Worm (Caenorhabditis elegans) whole organism, young adult: ENCODE data around the gene F07F6.8.
A peak's percentile ranks its signal among the peaks of the same experiment; 100 is the strongest.

Source experiments
- B0019.2 ChIP-seq: fragments of 200-800 bp; sonication (Bioruptor generic); conservative IDR thresholded peaks from 2 replicates; pipeline ENCODE4 v1.3.6; 2022; ENCODE audit warnings: missing genetic modification reagents, missing genetic modification characterization, missing compliant biosample characterization
- C17E4.6 ChIP-seq: fragments of 200-800 bp; sonication (Bioruptor generic); IDR thresholded peaks from 2 replicates; pipeline ENCODE4 v1.3.6; 2022; ENCODE audit warnings: missing genetic modification reagents, missing genetic modification characterization, missing compliant biosample characterization
- F10E7.11 ChIP-seq: sonication (generic microtip); optimal IDR thresholded peaks from 2 replicates; lab custom pipeline; 2017; ENCODE audit warnings: mild to moderate bottlenecking, missing genetic modification characterization, moderate library complexity, missing compliant biosample characterization
- T07F8.4 ChIP-seq: sonication (generic microtip); optimal IDR thresholded peaks from 2 replicates; lab custom pipeline; 2016; ENCODE audit warnings: mild to moderate bottlenecking, missing genetic modification characterization, moderate library complexity, missing compliant biosample characterization
- Y53F4B.3 ChIP-seq: fragments of 200-800 bp; sonication (Bioruptor generic); IDR thresholded peaks from 2 replicates; pipeline ENCODE4 v1.3.6; 2022; ENCODE audit warnings: missing genetic modification reagents, missing genetic modification characterization, missing compliant biosample characterization
- Y67H2A.10 ChIP-seq: fragments of 200-800 bp; sonication (Bioruptor generic); conservative IDR thresholded peaks from 2 replicates; pipeline ENCODE4 v1.3.6; 2022; ENCODE audit warnings: missing genetic modification reagents, missing genetic modification characterization, missing compliant biosample characterization
- Y79H2A.3 ChIP-seq: fragments of 200-800 bp; sonication (Bioruptor generic); conservative IDR thresholded peaks from 2 replicates; pipeline ENCODE4 v1.3.6; 2022; ENCODE audit warnings: missing genetic modification reagents, missing genetic modification characterization, missing compliant biosample characterization
- ZK185.1 ChIP-seq: sonication (generic microtip); optimal IDR thresholded peaks from 2 replicates; lab custom pipeline; 2016; ENCODE audit warnings: mild to moderate bottlenecking, missing genetic modification characterization, missing compliant biosample characterization; ENCODE audit not compliant: poor library complexity, severe bottlenecking
- akir-1 ChIP-seq: fragments of 200-800 bp; sonication (Bioruptor generic); optimal IDR thresholded peaks from 2 replicates; lab custom pipeline; 2018; ENCODE audit warnings: mild to moderate bottlenecking, missing genetic modification characterization, moderate library complexity, missing compliant biosample characterization
- attf-5 ChIP-seq: fragments of 200-800 bp; sonication (Bioruptor generic); optimal IDR thresholded peaks from 2 replicates; lab custom pipeline; 2018; ENCODE audit warnings: mild to moderate bottlenecking, missing genetic modification characterization, missing compliant biosample characterization
- cebp-2 ChIP-seq: fragments of 200-800 bp; sonication (Bioruptor generic); IDR thresholded peaks from 2 replicates; pipeline ENCODE4 v1.3.6; 2022; ENCODE audit warnings: missing genetic modification characterization, missing compliant biosample characterization
- ceh-40 ChIP-seq: fragments of 200-800 bp; sonication (Bioruptor generic); IDR thresholded peaks from 2 replicates; pipeline ENCODE4 v1.3.6; 2022; ENCODE audit warnings: missing genetic modification characterization, missing compliant biosample characterization
- ceh-79 ChIP-seq: sonication (generic microtip); optimal IDR thresholded peaks from 2 replicates; lab custom pipeline; 2017; ENCODE audit warnings: mild to moderate bottlenecking, missing genetic modification characterization, missing compliant biosample characterization
- ceh-91 ChIP-seq: fragments of 200-800 bp; sonication (Bioruptor generic); IDR thresholded peaks from 2 replicates; pipeline ENCODE4 v1.3.6; 2022; ENCODE audit warnings: missing genetic modification reagents, missing genetic modification characterization, missing compliant biosample characterization
- chd-7 ChIP-seq: sonication (generic microtip); optimal IDR thresholded peaks from 2 replicates; lab custom pipeline; 2016; ENCODE audit warnings: mild to moderate bottlenecking, missing genetic modification characterization, moderate library complexity, missing compliant biosample characterization
- dpff-1 ChIP-seq: sonication (generic microtip); optimal IDR thresholded peaks from 2 replicates; lab custom pipeline; 2017; ENCODE audit warnings: mild to moderate bottlenecking, missing genetic modification characterization, missing compliant biosample characterization
- efl-1 ChIP-seq: fragments of 150-350 bp; optimal IDR thresholded peaks from 2 replicates; lab custom pipeline; 2014; ENCODE audit warnings: missing biosample characterization, missing genetic modification reagents, missing genetic modification characterization
- egrh-3 ChIP-seq: fragments of 200-800 bp; sonication (Bioruptor generic); IDR thresholded peaks from 2 replicates; pipeline ENCODE4 v1.3.6; 2022; ENCODE audit warnings: missing genetic modification reagents, missing genetic modification characterization, missing compliant biosample characterization
- ets-4 ChIP-seq: fragments of 200-800 bp; sonication (Bioruptor generic); optimal IDR thresholded peaks from 2 replicates; lab custom pipeline; 2018; ENCODE audit warnings: mild to moderate bottlenecking, missing genetic modification characterization, missing compliant biosample characterization
- gei-17 ChIP-seq: fragments of 200-800 bp; sonication (Bioruptor generic); optimal IDR thresholded peaks from 2 replicates; lab custom pipeline; 2018; ENCODE audit warnings: mild to moderate bottlenecking, missing genetic modification characterization, missing compliant biosample characterization
- hlh-26 ChIP-seq: fragments of 200-800 bp; sonication (Bioruptor generic); conservative IDR thresholded peaks from 2 replicates; pipeline ENCODE4 v1.3.6; 2022; ENCODE audit warnings: missing genetic modification reagents, missing genetic modification characterization, missing compliant biosample characterization
- hmg-20 ChIP-seq: fragments of 200-800 bp; sonication (Bioruptor generic); IDR thresholded peaks from 2 replicates; pipeline ENCODE4 v1.3.6; 2022; ENCODE audit warnings: missing genetic modification reagents, missing genetic modification characterization, missing compliant biosample characterization
- hsf-1 ChIP-seq: fragments of 200-800 bp; sonication (Bioruptor generic); IDR thresholded peaks from 2 replicates; pipeline ENCODE4 v1.3.6; 2022; ENCODE audit warnings: missing genetic modification reagents, missing genetic modification characterization, missing compliant biosample characterization
- lag-1 ChIP-seq: fragments of 200-800 bp; sonication (Bioruptor generic); IDR thresholded peaks from 2 replicates; pipeline ENCODE4 v1.3.6; 2022; ENCODE audit warnings: missing genetic modification reagents, missing genetic modification characterization, missing compliant biosample characterization
- let-526 ChIP-seq: fragments of 200-800 bp; sonication (Bioruptor generic); IDR thresholded peaks from 2 replicates; pipeline ENCODE4 v1.3.6; 2022; ENCODE audit warnings: missing genetic modification reagents, missing genetic modification characterization, missing compliant biosample characterization
- let-607 ChIP-seq, 2 experiments: fragments of 200-800 bp in 1 of 2; sonication (Bioruptor generic) in 1 of 2; sonication (generic microtip) in 1 of 2; optimal IDR thresholded peaks; 2 replicates each; lab custom pipeline; 2016 to 2018; ENCODE audit warnings: mild to moderate bottlenecking in 2 of 2, missing compliant biosample characterization in 2 of 2, missing genetic modification characterization in 2 of 2, moderate library complexity in 2 of 2, missing genotype in 1 of 2
- lin-40 ChIP-seq: sonication (generic microtip); optimal IDR thresholded peaks from 2 replicates; lab custom pipeline; 2016; ENCODE audit warnings: missing genetic modification characterization, mild to moderate bottlenecking, missing compliant biosample characterization, missing genotype, missing genetic modification reagents
- lir-1 ChIP-seq: fragments of 200-800 bp; sonication (Bioruptor generic); conservative IDR thresholded peaks from 2 replicates; pipeline ENCODE4 v1.3.6; 2022; ENCODE audit warnings: missing genetic modification reagents, missing genetic modification characterization, missing compliant biosample characterization
- lsy-27 ChIP-seq: sonication (generic microtip); optimal IDR thresholded peaks from 2 replicates; lab custom pipeline; 2017; ENCODE audit warnings: missing genetic modification characterization, mild to moderate bottlenecking, missing compliant biosample characterization, antibody characterized with exemption, missing genotype, borderline replicate concordance; ENCODE audit not compliant: insufficient read depth
- nfya-1 ChIP-seq: sonication (generic microtip); optimal IDR thresholded peaks from 2 replicates; lab custom pipeline; 2017; ENCODE audit warnings: antibody characterized with exemption, missing compliant biosample characterization, missing genetic modification characterization, borderline replicate concordance; ENCODE audit not compliant: insufficient read depth
- nfyb-1 ChIP-seq: fragments of 200-800 bp; sonication (Bioruptor generic); IDR thresholded peaks from 2 replicates; pipeline ENCODE4 v1.3.6; 2022; ENCODE audit warnings: missing genetic modification reagents, missing genetic modification characterization, missing compliant biosample characterization
- rcor-1 ChIP-seq: fragments of 200-800 bp; sonication (Bioruptor generic); IDR thresholded peaks from 2 replicates; pipeline ENCODE4 v1.3.6; 2022; ENCODE audit warnings: missing genetic modification reagents, missing genetic modification characterization, missing compliant biosample characterization
- sdz-38 ChIP-seq: sonication (generic microtip); optimal IDR thresholded peaks from 2 replicates; lab custom pipeline; 2016; ENCODE audit warnings: missing genotype, missing genetic modification characterization, missing compliant biosample characterization
- unc-62 ChIP-seq: fragments of 150-350 bp; optimal IDR thresholded peaks from 2 replicates; lab custom pipeline; 2014; ENCODE audit warnings: missing biosample characterization, missing genetic modification reagents, missing genetic modification characterization
- xnd-1 ChIP-seq: sonication (generic microtip); optimal IDR thresholded peaks from 2 replicates; lab custom pipeline; 2016; ENCODE audit warnings: missing genotype, missing genetic modification reagents, missing genetic modification characterization, missing compliant biosample characterization
- ztf-25 ChIP-seq: fragments of 200-800 bp; sonication (Bioruptor generic); IDR thresholded peaks from 2 replicates; pipeline ENCODE4 v1.3.6; 2022; ENCODE audit warnings: missing genetic modification reagents, missing genetic modification characterization, missing compliant biosample characterization
- ztf-6 ChIP-seq: fragments of 200-800 bp; sonication (Bioruptor generic); IDR thresholded peaks from 2 replicates; pipeline ENCODE4 v1.3.6; 2022; ENCODE audit warnings: missing genetic modification reagents, missing genetic modification characterization, missing compliant biosample characterization

The F07F6.8 gene

ce11 chrII:5437586-5437985 is 12.1 kb upstream of the F07F6.8 start, which contains the start of gene F07F6.1:
F07F6.1 (plus strand) TSS chrII:5437886.
- TF ChIP-seq Y67H2A.10 (no peak), xnd-1 (no peak), T07F8.4 (no peak), unc-62 (GFP tag; lab: Kevin White, UChicago) (no peak), Y53F4B.3 (GFP tag; lab: Robert Waterston, UW) (no peak), gei-17 (no peak), akir-1 (GFP tag; lab: Kevin White, UChicago) (no peak), lin-40 (no peak), F10E7.11 (tag; lab: Kevin White, UChicago) (no peak), hlh-26 (GFP tag; lab: Robert Waterston, UW) (no peak), hsf-1 (GFP tag; lab: Robert Waterston, UW) (no peak), egrh-3 (GFP tag; lab: Robert Waterston, UW) (no peak), lag-1 (GFP tag; lab: Robert Waterston, UW) (no peak), ceh-91 (GFP tag; lab: Robert Waterston, UW) (no peak), nfyb-1 (GFP tag; lab: Robert Waterston, UW) (no peak), B0019.2 (GFP tag; lab: Robert Waterston, UW) (no peak), cebp-2 (GFP tag; lab: Robert Waterston, UW) (no peak), ZK185.1 (tag; lab: Kevin White, UChicago) (no peak), chd-7 (tag; lab: Kevin White, UChicago) (no peak)

- TF ChIP-seq ceh-40 (GFP tag; lab: Robert Waterston, UW) (no peak), B0019.2 (GFP tag; lab: Robert Waterston, UW) (no peak), hmg-20 (GFP tag; lab: Robert Waterston, UW) (no peak)
These were observed 11.3 kb upstream of the F07F6.8 start, which contains the start of gene dct-5 for ce11 chrII:5436833-5437232. dct-5 (minus strand) TSS chrII:5436933.

- TF ChIP-seq ceh-79 (tag; lab: Kevin White, UChicago): no peak
- TF ChIP-seq C17E4.6 (GFP tag; lab: Robert Waterston, UW): no peak
These were observed 7.5 kb upstream of the F07F6.8 start, which contains the start of gene srx-114 for ce11 chrII:5433069-5433468. srx-114 (minus strand) TSS chrII:5433169.

- TF ChIP-seq attf-5 (GFP tag; lab: Kevin White, UChicago) (peak; percentile 14), sdz-38 (tag; lab: Kevin White, UChicago) (no peak), lir-1 (GFP tag; lab: Robert Waterston, UW) (no peak), nfya-1 (tag; lab: Kevin White, UChicago) (no peak), ztf-25 (GFP tag; lab: Robert Waterston, UW) (no peak), Y53F4B.3 (GFP tag; lab: Robert Waterston, UW) (no peak), efl-1 (GFP tag; lab: Kevin White, UChicago) (no peak), rcor-1 (GFP tag; lab: Robert Waterston, UW) (no peak), hlh-26 (GFP tag; lab: Robert Waterston, UW) (no peak), let-526 (GFP tag; lab: Robert Waterston, UW) (no peak), Y79H2A.3 (no peak), dpff-1 (tag; lab: Kevin White, UChicago) (no peak), ztf-6 (GFP tag; lab: Robert Waterston, UW) (no peak), ets-4 (no peak), let-607 (tag; optimal IDR thresholded peaks at IDR 0.05; lab: Kevin White, UChicago) (peak; percentile 89 to 94), lsy-27 (tag; lab: Kevin White, UChicago) (no peak)
These were observed 4.2 kb upstream of the F07F6.8 start, which contains the start of the genes F07F6.4 and F07F6.2 for ce11 chrII:5429522-5430257. F07F6.4 (minus strand) TSS chrII:5429572. F07F6.2 (plus strand) TSS chrII:5430207.
